Worm (Caenorhabditis elegans) whole organism, L2 larva: ENCODE data around the gene fbxa-214.

Source experiments
- C34F6.9 ChIP-seq: fragments of 150-350 bp; optimal IDR thresholded peaks from 2 replicates; lab custom pipeline; 2014; ENCODE audit warnings: missing biosample characterization, missing genetic modification characterization
- F13H6.1 ChIP-seq: sonication (generic microtip); optimal IDR thresholded peaks from 2 replicates; lab custom pipeline; 2016; ENCODE audit warnings: missing genetic modification characterization, missing compliant biosample characterization
- R02D3.7 ChIP-seq: fragments of 150-350 bp; optimal IDR thresholded peaks from 2 replicates; lab custom pipeline; 2014; ENCODE audit warnings: missing biosample characterization, missing genetic modification characterization
- Y55F3AM.14 ChIP-seq: fragments of 200-800 bp; sonication (Bioruptor generic); optimal IDR thresholded peaks from 2 replicates; lab custom pipeline; 2018; ENCODE audit warnings: mild to moderate bottlenecking, missing genetic modification characterization, missing compliant biosample characterization
- ZK546.5 ChIP-seq: sonication (generic microtip); optimal IDR thresholded peaks from 2 replicates; lab custom pipeline; 2017; ENCODE audit warnings: missing biosample characterization, missing genetic modification characterization
- alr-1 ChIP-seq: fragments of 150-350 bp; optimal IDR thresholded peaks from 2 replicates; lab custom pipeline; 2014; ENCODE audit warnings: missing biosample characterization, missing genetic modification characterization
- aly-2 ChIP-seq: fragments of 150-350 bp; optimal IDR thresholded peaks from 2 replicates; lab custom pipeline; 2014; ENCODE audit warnings: missing biosample characterization, missing genetic modification characterization
- blmp-1 ChIP-seq: sonication (generic microtip); optimal IDR thresholded peaks from 2 replicates; lab custom pipeline; 2017; ENCODE audit warnings: missing genetic modification characterization, mild to moderate bottlenecking, missing compliant biosample characterization, antibody characterized with exemption, moderate library complexity; ENCODE audit not compliant: insufficient read depth
- ceh-16 ChIP-seq: fragments of 150-350 bp; optimal IDR thresholded peaks from 2 replicates; lab custom pipeline; 2014; ENCODE audit warnings: missing biosample characterization, missing genetic modification characterization
- ceh-82 ChIP-seq: fragments of 150-350 bp; optimal IDR thresholded peaks from 2 replicates; lab custom pipeline; 2014; ENCODE audit warnings: missing biosample characterization, missing genetic modification characterization
- crh-2 ChIP-seq: sonication (generic microtip); optimal IDR thresholded peaks from 2 replicates; lab custom pipeline; 2017; ENCODE audit warnings: missing biosample characterization, missing genetic modification characterization
- dmd-4 ChIP-seq: sonication (generic microtip); optimal IDR thresholded peaks from 2 replicates; lab custom pipeline; 2017; ENCODE audit warnings: missing biosample characterization, missing genetic modification characterization
- egl-27 ChIP-seq: sonication (generic microtip); optimal IDR thresholded peaks from 3 replicates; lab custom pipeline; 2017; ENCODE audit warnings: missing biosample characterization, missing genetic modification reagents, missing genetic modification characterization
- elt-1 ChIP-seq: fragments of 150-350 bp; optimal IDR thresholded peaks from 2 replicates; lab custom pipeline; 2014; ENCODE audit warnings: missing biosample characterization, missing genetic modification characterization
- elt-3 ChIP-seq: sonication (generic microtip); optimal IDR thresholded peaks from 2 replicates; lab custom pipeline; 2017; ENCODE audit warnings: missing biosample characterization, missing genetic modification characterization
- fos-1 ChIP-seq: fragments of 150-350 bp; optimal IDR thresholded peaks from 2 replicates; lab custom pipeline; 2014; ENCODE audit warnings: missing biosample characterization, missing genetic modification characterization
- gmeb-1 ChIP-seq: fragments of 150-350 bp; optimal IDR thresholded peaks from 2 replicates; lab custom pipeline; 2014; ENCODE audit warnings: missing biosample characterization, missing genetic modification characterization
- lin-11 ChIP-seq: fragments of 150-350 bp; sonication (generic microtip); optimal IDR thresholded peaks from 2 replicates; lab custom pipeline; 2014; ENCODE audit warnings: missing biosample characterization, missing genetic modification characterization, inconsistent platforms, mixed read lengths
- lin-13 ChIP-seq: fragments of 150-350 bp; optimal IDR thresholded peaks from 2 replicates; lab custom pipeline; 2014; ENCODE audit warnings: missing biosample characterization, missing genetic modification reagents, missing genetic modification characterization
- lin-39 ChIP-seq: fragments of 150-350 bp; optimal IDR thresholded peaks from 2 replicates; lab custom pipeline; 2014; ENCODE audit warnings: missing biosample characterization, missing genetic modification reagents, missing genetic modification characterization
- lsy-2 ChIP-seq, 2 experiments: fragments of 150-350 bp in 1 of 2; sonication (generic microtip) in 1 of 2; optimal IDR thresholded peaks; 2 replicates each; lab custom pipeline; 2014 to 2017; ENCODE audit warnings: missing biosample characterization in 2 of 2, missing genetic modification characterization in 2 of 2
- mab-5 ChIP-seq: fragments of 150-350 bp; optimal IDR thresholded peaks from 2 replicates; lab custom pipeline; 2014; ENCODE audit warnings: missing biosample characterization, missing genetic modification characterization
- mbf-1 ChIP-seq: sonication (generic microtip); optimal IDR thresholded peaks from 2 replicates; lab custom pipeline; 2017; ENCODE audit warnings: missing biosample characterization, missing genetic modification characterization
- mdl-1 ChIP-seq, 2 experiments: fragments of 150-350 bp in 1 of 2; sonication (generic microtip) in 1 of 2; optimal IDR thresholded peaks; 2 replicates each; lab custom pipeline; 2017; ENCODE audit warnings: missing biosample characterization in 2 of 2, missing genetic modification characterization in 2 of 2
- nhr-11 ChIP-seq: fragments of 150-350 bp; optimal IDR thresholded peaks from 2 replicates; lab custom pipeline; 2014; ENCODE audit warnings: missing biosample characterization, missing genetic modification characterization
- nhr-12 ChIP-seq: fragments of 150-350 bp; optimal IDR thresholded peaks from 2 replicates; lab custom pipeline; 2014; ENCODE audit warnings: missing biosample characterization, missing genetic modification characterization
- nhr-21 ChIP-seq: fragments of 150-350 bp; optimal IDR thresholded peaks from 2 replicates; lab custom pipeline; 2014; ENCODE audit warnings: missing biosample characterization, missing genetic modification characterization
- nhr-25 ChIP-seq: fragments of 150-350 bp; sonication (generic microtip); optimal IDR thresholded peaks from 3 replicates; lab custom pipeline; 2014; ENCODE audit warnings: missing biosample characterization, missing genetic modification characterization
- nhr-6 ChIP-seq: fragments of 150-350 bp; optimal IDR thresholded peaks from 2 replicates; lab custom pipeline; 2014; ENCODE audit warnings: missing biosample characterization, missing genetic modification characterization
- nhr-77 ChIP-seq: fragments of 150-350 bp; optimal IDR thresholded peaks from 2 replicates; lab custom pipeline; 2014; ENCODE audit warnings: missing biosample characterization, missing genetic modification characterization
- peb-1 ChIP-seq: fragments of 150-350 bp; optimal IDR thresholded peaks from 2 replicates; lab custom pipeline; 2014; ENCODE audit warnings: missing biosample characterization, missing genetic modification characterization
- sem-4 ChIP-seq: fragments of 150-350 bp; optimal IDR thresholded peaks from 2 replicates; lab custom pipeline; 2014; ENCODE audit warnings: missing biosample characterization, missing genetic modification reagents, missing genetic modification characterization
- skn-1 ChIP-seq: sonication (generic microtip); optimal IDR thresholded peaks from 2 replicates; lab custom pipeline; 2017; ENCODE audit warnings: missing biosample characterization, missing genetic modification characterization
- sma-3 ChIP-seq: sonication (generic microtip); optimal IDR thresholded peaks from 2 replicates; lab custom pipeline; 2016; ENCODE audit warnings: missing genetic modification reagents, missing genetic modification characterization, missing compliant biosample characterization
- sma-9 ChIP-seq, 2 experiments: fragments of 150-350 bp in 1 of 2; sonication (generic microtip) in 1 of 2; optimal IDR thresholded peaks; 2 replicates each; lab custom pipeline; 2014 to 2016; ENCODE audit warnings: missing genetic modification characterization in 2 of 2, mild to moderate bottlenecking in 1 of 2, missing biosample characterization in 1 of 2, missing compliant biosample characterization in 1 of 2, missing genetic modification reagents in 1 of 2, moderate library complexity in 1 of 2
- unc-39 ChIP-seq: fragments of 150-350 bp; optimal IDR thresholded peaks from 2 replicates; lab custom pipeline; 2014; ENCODE audit warnings: missing biosample characterization, missing genetic modification characterization
- unc-55 ChIP-seq: fragments of 150-350 bp; sonication (generic microtip); optimal IDR thresholded peaks from 3 replicates; lab custom pipeline; 2014; ENCODE audit warnings: missing biosample characterization, missing genetic modification reagents, missing genetic modification characterization
- unc-62 ChIP-seq: fragments of 150-350 bp; optimal IDR thresholded peaks from 2 replicates; lab custom pipeline; 2014; ENCODE audit warnings: missing biosample characterization, missing genetic modification reagents, missing genetic modification characterization
- zag-1 ChIP-seq: fragments of 150-350 bp; optimal IDR thresholded peaks from 2 replicates; lab custom pipeline; 2014; ENCODE audit warnings: missing biosample characterization, missing genetic modification characterization
- ztf-11 ChIP-seq: sonication (generic microtip); optimal IDR thresholded peaks from 2 replicates; lab custom pipeline; 2017; ENCODE audit warnings: missing biosample characterization, missing genetic modification characterization
- ztf-4 ChIP-seq: fragments of 150-350 bp; optimal IDR thresholded peaks from 2 replicates; lab custom pipeline; 2014; ENCODE audit warnings: missing biosample characterization, missing genetic modification characterization

fbxa-214 gene

DNA sequence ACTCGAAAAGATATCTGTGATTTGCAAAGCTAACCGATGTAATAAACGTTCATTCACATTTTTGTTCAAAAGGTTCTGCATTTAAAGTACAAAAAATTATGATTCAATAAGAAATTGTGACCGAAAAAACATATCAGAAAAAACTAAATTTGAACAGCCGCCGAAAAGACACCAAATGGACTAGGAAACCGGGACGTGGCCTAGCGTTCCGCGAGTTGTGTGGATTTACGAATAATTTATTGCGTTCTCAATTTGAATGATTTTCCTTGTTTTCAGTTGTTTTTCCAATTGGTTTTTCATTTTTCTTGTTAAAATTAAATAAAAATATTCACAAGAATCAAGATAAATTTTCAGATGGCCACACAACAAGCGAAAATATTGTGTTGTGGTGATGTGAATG lies 37.6 kb upstream of the fbxa-214 start, which contains the start of gene cwf-19L1 (continued):
- TF ChIP-seq unc-55 (GFP tag; lab: Kevin White, UChicago) (peak; percentile 83), nhr-25 (tag; lab: Kevin White, UChicago) (peak; percentile 53)

DNA sequence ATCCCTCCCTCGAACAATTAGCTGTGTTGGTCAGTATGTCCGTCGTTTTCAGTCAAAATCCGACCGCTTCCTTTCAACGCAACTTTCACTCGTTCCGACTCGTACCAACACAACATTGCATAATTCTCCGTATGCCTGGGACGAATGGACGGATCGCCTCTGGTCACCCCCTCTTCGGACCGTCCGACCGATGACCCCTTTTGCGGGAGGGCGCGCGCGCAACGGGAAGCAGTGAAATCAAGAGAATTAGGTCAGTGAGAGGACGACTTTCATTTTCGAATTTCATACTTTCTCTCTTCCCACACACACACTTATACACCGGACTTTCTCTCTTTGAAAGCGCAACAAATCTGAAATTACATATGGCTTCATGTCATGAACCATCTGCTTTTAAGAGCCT lies 35.5 kb upstream of the fbxa-214 start, which contains the start of gene atf-8:
TSS of gene atf-8 (plus strand) at position 234 of the 400 bp plus-strand sequence.
- TF ChIP-seq lin-39 (tag; lab: Kevin White, UChicago) = no peak
- TF ChIP-seq blmp-1 = peak; percentile 98
- TF ChIP-seq, all 48 proteins: peak for 1

- no peak for TF ChIP-seq nhr-6 (tag; lab: Kevin White, UChicago)
- no peak for TF ChIP-seq aly-2 (tag; lab: Kevin White, UChicago)
- no peak for TF ChIP-seq Y55F3AM.14 (GFP tag; lab: Kevin White, UChicago)
- no peak for TF ChIP-seq nhr-11 (tag; lab: Kevin White, UChicago)
- TF ChIP-seq F13H6.1 (tag; lab: Kevin White, UChicago) = no peak
- no peak for TF ChIP-seq zag-1
- no peak for TF ChIP-seq ceh-16 (tag; lab: Kevin White, UChicago)
- TF ChIP-seq nhr-21 = no peak
These were observed 33.6 kb upstream of the fbxa-214 start, which contains the start of gene Y38A10A.11 for ce11 chrV:6103429-6103828. TSS of gene Y38A10A.11 (minus strand) at chrV:6103529.

ce11 chrV:6101243-6101898 lies 31.5 kb upstream of the fbxa-214 start:
- TF ChIP-seq crh-2 (no peak), lsy-2 (tag; optimal IDR thresholded peaks at IDR 0.05; lab: Kevin White, UChicago) (peak in 1 of 2 experiments; percentile 39), aly-2 (tag; lab: Kevin White, UChicago) (no peak), sma-9 (GFP tag; optimal IDR thresholded peaks at IDR 0.05; lab: Kevin White, UChicago) (no peak), sma-9 (tag; optimal IDR thresholded peaks at IDR 0.05; lab: Kevin White, UChicago) (no peak), fos-1 (tag; lab: Kevin White, UChicago) (peak; percentile 43)

DNA sequence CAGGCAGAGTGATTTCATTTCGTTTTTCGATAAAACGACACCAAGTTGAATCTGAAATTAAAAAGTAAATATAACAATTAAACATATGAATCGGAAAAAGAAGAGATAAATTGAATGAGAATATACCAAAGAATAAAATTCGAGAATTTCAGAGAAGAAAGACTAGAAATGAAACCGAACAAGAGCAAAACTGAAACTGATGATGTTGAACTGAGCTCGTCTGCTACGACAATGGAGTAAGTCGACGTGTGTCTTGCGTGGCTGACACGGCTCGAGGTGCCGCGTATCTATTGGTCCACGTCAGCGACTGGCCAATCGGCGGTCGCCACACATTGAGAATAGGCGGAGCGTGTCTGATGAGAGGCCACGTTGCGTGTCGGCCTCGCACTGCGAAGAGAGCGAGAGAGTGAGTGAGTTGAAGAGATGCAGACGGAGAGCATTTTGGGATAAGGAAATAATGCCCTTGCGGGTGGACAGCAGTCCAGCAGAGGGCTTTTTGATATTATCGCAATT lies 30.7 kb upstream of the fbxa-214 start, which contains the start of gene crt-1:
TSS of gene crt-1 (minus strand) at position 51 of the 513 bp plus-strand sequence.
- peak; percentile 61 for TF ChIP-seq skn-1
- no peak for TF ChIP-seq blmp-1
- peak; percentile 60 for TF ChIP-seq zag-1
- TF ChIP-seq egl-27 (tag; lab: Kevin White, UChicago) = peak; percentile 73
- peak; percentile 92 for TF ChIP-seq sma-3
- peak; percentile 37 for TF ChIP-seq nhr-6 (tag; lab: Kevin White, UChicago)
- TF ChIP-seq sem-4 (tag; lab: Kevin White, UChicago) = peak; percentile 89
- TF ChIP-seq elt-1 = no peak
- TF ChIP-seq elt-3 = no peak
- TF ChIP-seq nhr-12 (tag; lab: Kevin White, UChicago) = no peak
- TF ChIP-seq fos-1 (tag; lab: Kevin White, UChicago) = peak; percentile 76
- peak; percentile 67 for TF ChIP-seq ceh-16 (tag; lab: Kevin White, UChicago)
- peak; percentile 88 for TF ChIP-seq nhr-21
- no peak for TF ChIP-seq ZK546.5
- peak; percentile 46 for TF ChIP-seq unc-62 (GFP tag; lab: Kevin White, UChicago)
- no peak for TF ChIP-seq unc-39 (tag; lab: Kevin White, UChicago)
- TF ChIP-seq F13H6.1 (tag; lab: Kevin White, UChicago) = peak; percentile 90
- peak; percentile 90 for TF ChIP-seq mab-5
- TF ChIP-seq peb-1 (tag; lab: Kevin White, UChicago) = no peak
- TF ChIP-seq mbf-1 (tag; lab: Kevin White, UChicago) = no peak
- TF ChIP-seq gmeb-1 (tag; lab: Kevin White, UChicago) = peak; percentile 87
- TF ChIP-seq ztf-4 = peak; percentile 70
- TF ChIP-seq sma-9 (GFP tag; optimal IDR thresholded peaks at IDR 0.05; lab: Kevin White, UChicago) = peak; percentile 77
- no peak for TF ChIP-seq sma-9 (tag; optimal IDR thresholded peaks at IDR 0.05; lab: Kevin White, UChicago)
- TF ChIP-seq mdl-1 (tag; optimal IDR thresholded peaks at IDR 0.05; lab: Kevin White, UChicago) = peak in 1 of 2 experiments; percentile 85
- peak; percentile 79 for TF ChIP-seq unc-55 (GFP tag; lab: Kevin White, UChicago)
- peak; percentile 58 for TF ChIP-seq nhr-77
- TF ChIP-seq ceh-82 (tag; lab: Kevin White, UChicago) = peak; percentile 40
- peak; percentile 95 for TF ChIP-seq lin-13
- TF ChIP-seq R02D3.7 (tag; lab: Kevin White, UChicago) = peak; percentile 56
- peak; percentile 90 for TF ChIP-seq lin-11 (tag; lab: Kevin White, UChicago)
- TF ChIP-seq aly-2 (tag; lab: Kevin White, UChicago) = no peak
- peak; percentile 78 for TF ChIP-seq Y55F3AM.14 (GFP tag; lab: Kevin White, UChicago)
- no peak for TF ChIP-seq dmd-4
- TF ChIP-seq lsy-2 (tag; optimal IDR thresholded peaks at IDR 0.05; lab: Kevin White, UChicago) = peak; percentile 89 to 95
- TF ChIP-seq crh-2 = peak; percentile 100
- TF ChIP-seq C34F6.9 (tag; lab: Kevin White, UChicago) = peak; percentile 95
- TF ChIP-seq ztf-11 = no peak
- TF ChIP-seq alr-1 (tag; lab: Kevin White, UChicago) = no peak
- TF ChIP-seq nhr-11 (tag; lab: Kevin White, UChicago) = no peak
